Worm (Caenorhabditis elegans): ENCODE results near the gene ssu-1.

- TF ChIP-seq lin-15B (tag; optimal IDR thresholded peaks at IDR 0.05), result no peak
- TF ChIP-seq lin-39 (tag; optimal IDR thresholded peaks at IDR 0.05), result no peak
- no peak for TF ChIP-seq ztf-11 (tag; optimal IDR thresholded peaks at IDR 0.05)
- TF ChIP-seq tbx-2 (tag; optimal IDR thresholded peaks at IDR 0.05), result no peak
- TF ChIP-seq fkh-10 (GFP tag; optimal IDR thresholded peaks at IDR 0.05), result no peak
- no peak for TF ChIP-seq ztf-4 (tag; optimal IDR thresholded peaks at IDR 0.05)
- TF ChIP-seq nhr-237 (tag; optimal IDR thresholded peaks at IDR 0.05), result no peak
Measured at ce11 chrV:20162290-20163104, 29.4 kb upstream of the ssu-1 start.

Data from whole organism, L3 larva.